Fruit fly (Drosophila melanogaster) Kc167 (cell line): ENCODE data around the gene CG16957.

Experiments used
- Myc ChIP-seq: fragments of >200 bp; optimal IDR thresholded peaks from 2 replicates; lab custom pipeline; 2017; ENCODE audit warnings: missing external identifiers
- Sin3A ChIP-seq: fragments of >200 bp; optimal IDR thresholded peaks from 2 replicates; lab custom pipeline; 2018; ENCODE audit warnings: missing external identifiers
- h ChIP-seq: fragments of >200 bp; optimal IDR thresholded peaks from 3 replicates; lab custom pipeline; 2018; ENCODE audit warnings: missing external identifiers
- insv ChIP-seq: fragments of >200 bp; optimal IDR thresholded peaks from 3 replicates; lab custom pipeline; 2018; ENCODE audit warnings: missing external identifiers
- psq ChIP-seq: fragments of >200 bp; optimal IDR thresholded peaks from 2 replicates; lab custom pipeline; 2017; ENCODE audit warnings: missing external identifiers
- ttk ChIP-seq: sonication (Bioruptor generic); optimal IDR thresholded peaks from 2 replicates; lab custom pipeline; 2017; ENCODE audit warnings: missing external identifiers

CG16957 gene

DNA sequence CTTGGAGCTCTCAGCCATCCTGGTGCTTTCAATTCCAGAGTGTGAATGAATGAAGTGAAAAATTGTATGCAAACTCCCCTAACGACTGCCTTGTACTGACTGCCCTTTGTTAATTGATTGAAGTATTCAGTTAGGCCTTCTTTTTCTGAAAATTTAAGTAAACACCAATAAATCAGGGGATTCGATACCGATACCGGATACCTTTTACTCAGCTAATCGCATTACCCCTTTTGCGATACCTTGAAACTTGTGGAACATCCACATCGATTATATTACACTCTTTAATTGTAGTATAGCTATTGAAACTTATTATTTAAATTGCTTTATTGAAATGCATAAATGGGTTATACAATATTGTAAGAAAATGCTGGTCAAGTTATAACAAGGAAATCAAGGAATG lies at the start of gene CG16957:
TSS of gene CG16957 (minus strand) at position 101 of the 400 bp plus-strand sequence.
- TF ChIP-seq ttk (no peak), psq (lab: Kevin White, UChicago) (no peak), Sin3A (lab: Kevin White, UChicago) (no peak), Myc (no peak), insv (no peak), h (lab: Kevin White, UChicago) (no peak)

DNA sequence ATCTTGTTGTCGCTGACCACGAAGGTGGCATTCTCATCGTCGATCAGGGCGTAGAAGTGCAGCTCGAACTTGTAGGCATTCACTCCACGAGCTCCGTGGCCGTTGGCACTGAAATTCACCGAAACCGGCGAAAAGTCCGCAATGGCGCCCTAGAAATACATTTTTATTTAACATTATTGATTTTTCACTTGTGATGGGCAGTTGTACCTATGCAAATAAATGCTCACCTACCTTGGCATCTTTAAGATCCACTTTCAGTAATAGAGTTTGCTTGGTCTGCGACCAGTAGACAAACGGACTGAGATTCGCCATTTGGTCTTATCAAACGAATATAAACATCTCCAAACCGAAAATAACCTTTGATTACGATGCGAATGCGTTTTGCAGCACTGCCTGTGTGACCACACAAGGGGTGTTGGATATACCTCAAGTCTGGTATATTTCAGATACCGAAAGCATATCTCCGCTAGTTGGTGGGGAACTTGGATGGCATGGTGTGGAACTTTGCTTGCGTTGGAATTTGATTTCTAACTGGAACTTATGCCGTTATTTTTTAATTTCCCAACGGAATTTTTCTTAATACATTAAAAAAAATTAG lies 49.4 kb upstream of the CG16957 start, which contains the start of gene Hacd2:
TSS of gene Hacd2 (minus strand) at position 403 of the 598 bp plus-strand sequence.
- TF ChIP-seq h (lab: Kevin White, UChicago) (no peak), psq (lab: Kevin White, UChicago) (no peak), Sin3A (lab: Kevin White, UChicago) (no peak), ttk (no peak), Myc (no peak), insv (no peak)

DNA sequence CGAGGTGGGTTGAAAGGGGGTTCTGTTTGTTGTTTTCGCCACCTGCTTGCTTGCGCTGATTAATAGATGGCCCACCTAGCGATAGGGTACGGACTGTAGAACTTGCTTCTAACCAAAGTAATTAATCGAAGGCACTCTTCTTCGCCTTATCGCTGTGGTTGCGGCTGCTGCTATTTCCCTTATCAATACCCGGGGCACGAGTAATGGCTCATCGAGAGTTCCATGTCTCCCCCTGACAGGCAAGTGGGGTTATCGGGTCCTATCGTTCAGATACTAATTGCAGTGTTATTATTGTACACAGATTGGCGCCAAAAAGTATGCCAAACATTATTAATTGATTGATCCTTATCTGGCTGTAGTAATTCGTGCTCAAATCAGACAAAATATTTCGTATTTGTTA lies 40.8 kb upstream of the CG16957 start:
- TF ChIP-seq psq (lab: Kevin White, UChicago) (no peak), Sin3A (lab: Kevin White, UChicago) (no peak), h (lab: Kevin White, UChicago) (no peak), insv (no peak), ttk (no peak), Myc (no peak)

DNA sequence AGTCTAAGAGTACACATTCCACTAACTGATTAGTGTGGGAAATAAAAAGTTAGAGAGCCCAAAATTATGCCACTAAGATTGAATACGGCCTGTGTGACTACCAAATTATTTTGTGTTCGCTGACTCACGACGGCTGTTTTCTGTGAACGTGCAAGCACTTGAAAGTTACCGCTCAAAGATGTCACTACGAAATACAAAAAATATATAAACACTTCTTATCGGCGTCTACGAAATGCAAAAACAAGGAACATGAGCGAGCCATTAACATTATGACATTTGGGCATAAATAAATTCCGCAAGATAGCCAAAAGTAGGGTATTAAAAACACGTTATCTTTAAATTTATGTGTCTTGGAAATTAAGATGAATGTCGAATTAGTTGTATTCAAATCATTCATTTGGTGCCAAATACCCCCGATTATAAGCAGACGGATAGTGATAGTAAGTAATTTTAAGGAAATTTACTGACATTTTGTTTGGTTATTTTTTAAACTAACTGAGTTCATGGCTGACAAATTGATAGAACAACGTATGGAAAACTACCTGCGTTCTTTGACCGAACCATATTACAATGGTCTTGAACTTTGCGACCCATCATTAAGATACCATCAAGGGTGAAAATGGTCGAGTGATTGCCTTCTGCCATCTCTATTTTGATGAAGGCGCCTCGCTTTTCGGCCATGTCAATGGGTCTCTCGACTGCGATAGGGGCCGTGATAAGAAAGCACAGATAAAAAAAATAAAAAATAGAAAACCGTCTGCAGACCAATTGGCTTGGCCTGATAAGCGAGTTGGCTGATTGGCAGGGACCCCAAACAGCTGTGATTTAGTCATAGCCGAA lies 39.0 kb upstream of the CG16957 start, which contains the start of gene Tehao:
TSS of gene Tehao (plus strand) at position 828 of the 840 bp plus-strand sequence.
- TF ChIP-seq Sin3A (lab: Kevin White, UChicago) (no peak), insv (no peak), psq (lab: Kevin White, UChicago) (no peak), h (lab: Kevin White, UChicago) (no peak), Myc (no peak), ttk (no peak)

DNA sequence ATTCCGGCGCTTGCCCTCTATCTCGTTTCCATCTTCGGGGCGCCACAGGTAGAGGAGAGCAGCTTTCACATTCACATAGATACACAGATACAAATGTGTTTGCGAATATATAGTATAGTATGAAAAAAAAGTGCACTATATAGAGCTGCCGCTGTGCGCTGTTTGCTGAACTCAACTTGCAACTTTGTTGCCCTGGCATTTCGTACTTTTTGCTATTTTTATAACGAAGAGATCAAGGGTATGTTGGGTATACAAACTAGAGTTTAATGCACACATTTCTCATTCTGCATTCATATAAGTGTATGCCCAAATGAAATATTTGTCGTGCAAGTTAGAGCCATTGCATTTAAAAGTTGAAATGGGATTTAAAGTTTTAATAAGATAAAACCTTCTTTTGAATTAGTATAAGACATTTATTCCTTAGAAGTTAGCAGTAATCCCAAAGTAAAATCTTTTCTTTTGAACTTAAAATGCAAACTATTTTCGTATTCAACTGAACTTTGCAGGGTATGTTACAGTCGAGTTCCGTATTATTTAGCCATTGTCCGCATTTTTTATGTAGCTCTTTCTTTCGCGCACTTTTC lies 35.0 kb upstream of the CG16957 start:
- TF ChIP-seq Myc (no peak), psq (lab: Kevin White, UChicago) (no peak), h (lab: Kevin White, UChicago) (no peak), Sin3A (lab: Kevin White, UChicago) (no peak), ttk (no peak), insv (no peak)

DNA sequence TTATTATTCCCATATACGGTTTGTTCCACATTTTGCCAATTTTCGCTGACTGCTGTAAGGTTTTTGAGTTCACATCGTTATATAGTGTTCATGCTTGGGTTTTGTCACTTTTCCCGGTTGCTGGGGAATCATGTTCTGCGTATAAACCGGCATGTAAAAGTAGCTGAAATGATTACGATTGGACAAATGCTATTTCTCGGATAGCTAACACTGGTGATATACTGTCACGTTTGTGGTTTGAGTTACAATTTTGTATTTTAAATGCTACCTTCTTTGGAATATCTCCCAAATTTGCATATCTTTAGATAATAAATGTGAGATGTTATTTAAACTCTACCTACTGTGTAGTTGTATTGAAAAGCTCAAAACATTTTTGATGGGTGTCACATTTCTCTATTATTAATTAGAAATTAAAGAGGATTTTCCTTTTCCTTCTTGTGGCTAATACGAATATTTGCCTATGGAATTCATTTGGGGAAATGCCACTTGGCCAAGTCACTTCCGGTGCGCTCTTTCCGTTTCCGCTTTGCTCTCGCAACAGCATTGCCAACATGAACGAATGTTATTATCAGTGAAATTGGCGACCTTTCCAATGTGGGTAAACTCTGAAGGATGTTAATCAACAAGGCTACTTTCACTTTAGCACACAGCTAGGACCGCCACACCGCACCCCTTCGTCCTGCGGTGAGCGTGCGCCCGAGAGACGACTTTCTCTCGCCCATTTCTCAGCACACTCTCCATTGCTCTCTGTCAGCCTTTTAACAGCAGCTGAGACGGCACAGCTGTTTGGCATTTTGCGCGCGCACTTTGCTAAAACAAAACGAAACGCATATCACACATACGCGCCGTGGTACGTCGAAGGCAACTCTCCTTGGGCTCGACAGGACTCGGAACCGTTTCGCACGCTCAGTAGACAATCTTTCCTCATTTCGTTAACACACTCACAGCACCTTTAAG lies 18.8 kb upstream of the CG16957 start, which contains the start of the genes CG16956, CG42784 and CG43850:
TSS of gene CG16956 (minus strand) at position 51 of the 957 bp plus-strand sequence.
TSS of gene CG42784 (plus strand) at position 907 of the 957 bp plus-strand sequence.
TSS of gene CG43850 (plus strand) at position 907 of the 957 bp plus-strand sequence.
- TF ChIP-seq Myc (no peak), Sin3A (lab: Kevin White, UChicago) (no peak)

DNA sequence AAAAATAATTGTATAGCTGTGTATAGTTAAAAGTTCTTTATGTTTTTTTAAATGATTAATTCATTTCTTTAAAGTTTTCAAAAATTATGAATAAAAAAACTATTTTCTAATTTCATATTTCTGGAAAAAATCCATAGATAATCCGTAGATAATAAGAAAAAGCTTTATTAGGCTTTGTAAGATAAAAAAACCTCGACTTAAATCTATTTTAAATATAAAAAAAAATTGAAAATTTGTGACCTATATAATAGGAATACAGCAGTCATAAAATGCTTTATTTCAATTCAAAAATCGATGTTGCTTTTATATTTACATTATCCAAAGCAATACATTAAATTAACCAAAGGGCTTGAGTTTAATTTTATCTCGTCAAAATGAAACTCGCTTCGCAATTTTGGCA lies 16.2 kb upstream of the CG16957 start, which contains the start of gene Flad2:
TSS of gene Flad2 (plus strand) at position 301 of the 400 bp plus-strand sequence.
- no peak for TF ChIP-seq Sin3A (lab: Kevin White, UChicago)
- no peak for TF ChIP-seq ttk
- no peak for TF ChIP-seq insv
- TF ChIP-seq h (lab: Kevin White, UChicago), result no peak
- TF ChIP-seq Myc, result no peak
- TF ChIP-seq psq (lab: Kevin White, UChicago), result no peak

DNA sequence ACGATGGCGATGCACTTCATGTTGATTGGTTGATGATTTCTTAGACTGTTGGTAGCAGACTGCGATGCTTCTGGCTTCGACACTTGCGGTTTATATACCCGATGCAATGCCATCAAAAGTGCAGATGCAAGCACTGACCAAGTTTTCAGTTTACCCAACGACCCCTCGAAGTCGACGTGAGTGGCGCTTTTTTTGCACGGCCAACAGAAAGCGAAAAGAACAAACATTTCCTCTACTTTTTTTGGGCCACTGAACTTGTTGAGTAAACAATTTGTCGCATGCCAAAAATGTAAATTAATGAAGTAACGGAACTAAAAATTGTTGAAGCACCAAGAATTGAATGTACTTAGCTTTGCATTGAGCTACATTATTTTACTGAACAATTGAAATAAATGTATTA lies 15.6 kb upstream of the CG16957 start, which contains the start of gene Vm34Ca:
TSS of gene Vm34Ca (minus strand) at position 66 of the 400 bp plus-strand sequence.
- TF ChIP-seq insv, result no peak
- TF ChIP-seq ttk, result no peak
- TF ChIP-seq Sin3A (lab: Kevin White, UChicago), result no peak

DNA sequence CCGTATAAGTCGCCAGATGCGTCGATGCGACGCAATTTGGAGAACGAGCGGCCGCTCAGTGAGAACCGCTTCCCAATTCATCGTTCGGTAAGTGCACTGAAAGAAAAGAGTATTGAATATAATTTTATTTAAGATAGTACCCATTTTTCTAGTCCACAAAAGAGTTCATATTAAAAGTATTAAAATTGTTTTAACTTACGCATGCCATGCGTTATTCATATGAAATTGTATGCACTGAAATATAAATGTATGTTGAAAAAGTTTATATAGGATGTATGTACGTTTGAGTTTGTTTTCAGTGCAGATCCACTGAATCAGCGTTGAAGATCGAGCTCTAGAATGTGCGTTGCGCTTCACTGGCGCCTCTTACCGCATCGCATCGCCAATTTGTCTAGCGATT lies 3.6 kb upstream of the CG16957 start:
- TF ChIP-seq insv (no peak), ttk (no peak), Sin3A (lab: Kevin White, UChicago) (no peak), Myc (no peak), psq (lab: Kevin White, UChicago) (no peak), h (lab: Kevin White, UChicago) (no peak)

DNA sequence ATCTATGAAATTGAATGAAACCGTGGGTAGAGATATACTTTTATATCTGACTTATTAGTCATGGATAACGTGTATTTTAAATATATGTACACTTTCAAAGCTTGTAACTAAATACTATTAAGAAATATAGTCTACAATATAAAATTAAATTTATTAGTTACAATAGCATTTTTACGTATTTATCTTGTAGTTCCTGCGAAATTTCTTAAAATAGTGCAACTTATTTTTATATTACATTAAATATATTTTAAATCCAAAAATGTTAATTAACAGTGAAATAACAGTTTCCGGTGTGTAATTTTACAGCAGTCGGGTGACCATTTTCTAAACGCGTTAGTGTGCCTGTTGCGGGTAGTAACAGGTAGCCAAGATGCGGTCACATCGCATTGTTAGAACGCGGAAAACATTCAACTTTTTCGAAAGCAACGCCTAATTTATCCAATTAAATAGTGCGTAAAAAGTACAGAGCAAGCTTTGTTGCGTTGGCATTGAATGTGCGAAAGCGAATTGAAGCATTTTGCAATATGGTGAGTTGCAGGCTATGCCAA lies 2.7 kb upstream of the CG16957 start, which contains the start of the genes CG10859 and CG7110:
TSS of gene CG10859 (minus strand) at position 51 of the 548 bp plus-strand sequence.
TSS of gene CG7110 (plus strand) at position 378 of the 548 bp plus-strand sequence.
- TF ChIP-seq Sin3A (lab: Kevin White, UChicago), result no peak
- TF ChIP-seq Myc, result no peak
- TF ChIP-seq insv, result no peak
- no peak for TF ChIP-seq psq (lab: Kevin White, UChicago)
- no peak for TF ChIP-seq h (lab: Kevin White, UChicago)
- TF ChIP-seq ttk, result no peak

DNA sequence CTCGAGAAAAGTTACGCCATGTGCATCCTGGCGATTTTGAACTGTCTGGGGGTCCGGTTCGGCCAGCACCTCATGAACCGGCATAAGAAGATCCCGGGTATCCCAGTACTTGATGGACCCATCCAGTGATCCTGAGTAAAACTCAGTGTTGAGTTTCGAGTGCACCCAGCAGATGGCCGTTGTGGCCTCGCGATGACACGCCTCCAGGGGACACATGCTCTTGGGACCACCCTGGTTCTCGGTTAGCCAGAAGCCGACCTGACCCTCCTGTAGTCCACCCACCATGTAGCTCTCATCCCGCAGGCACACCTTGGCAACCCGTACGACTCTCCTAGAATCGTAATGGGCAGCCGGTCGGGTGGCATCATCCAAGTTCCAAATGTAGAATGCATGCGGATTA lies 1.4 kb upstream of the CG16957 start:
- no peak for TF ChIP-seq Sin3A (lab: Kevin White, UChicago)
- peak; percentile 91 for TF ChIP-seq ttk
- no peak for TF ChIP-seq Myc
- TF ChIP-seq insv, result no peak
